Worm (Caenorhabditis elegans) whole organism, midembryonic: ENCODE data around the gene ZK84.1.
"Not testable (repeated sequence)": the region's sequence is repeated elsewhere in the genome, so short reads cannot be mapped to it uniquely, and the experiment has no call there.

Source experiments
- T22C8.4 ChIP-seq: fragments of 200-800 bp; sonication (Bioruptor generic); IDR thresholded peaks from 2 replicates; pipeline ENCODE4 v1.3.6; 2022; ENCODE audit warnings: missing genetic modification characterization, missing compliant biosample characterization
- cog-1 ChIP-seq: sonication (generic microtip); optimal IDR thresholded peaks from 2 replicates; lab custom pipeline; 2016; ENCODE audit warnings: missing genetic modification characterization, missing compliant biosample characterization
- flt-1 ChIP-seq: fragments of 200-800 bp; sonication (Bioruptor generic); IDR thresholded peaks from 2 replicates; pipeline ENCODE4 v1.3.6; 2022; ENCODE audit warnings: missing genetic modification characterization, missing compliant biosample characterization
- klf-2 ChIP-seq: fragments of 200-800 bp; sonication (Bioruptor generic); conservative IDR thresholded peaks from 2 replicates; pipeline ENCODE4 v1.3.6; 2022; ENCODE audit warnings: missing genetic modification reagents, missing genetic modification characterization, missing compliant biosample characterization
- med-1 ChIP-seq: sonication (generic microtip); optimal IDR thresholded peaks from 2 replicates; lab custom pipeline; 2017; ENCODE audit warnings: missing genetic modification characterization, mild to moderate bottlenecking, missing compliant biosample characterization, antibody characterized with exemption, missing genetic modification reagents; ENCODE audit not compliant: insufficient read depth
- ref-1 ChIP-seq: fragments of 200-800 bp; sonication (Bioruptor generic); conservative IDR thresholded peaks from 2 replicates; pipeline ENCODE4 v1.3.6; 2022; ENCODE audit warnings: missing genetic modification reagents, missing genetic modification characterization, missing compliant biosample characterization
- tab-1 ChIP-seq: fragments of 200-800 bp; sonication (Bioruptor generic); IDR thresholded peaks from 2 replicates; pipeline ENCODE4 v1.3.6; 2022; ENCODE audit warnings: missing genetic modification characterization, missing compliant biosample characterization
- ztf-23 ChIP-seq: fragments of 200-800 bp; sonication (Bioruptor generic); IDR thresholded peaks from 2 replicates; pipeline ENCODE4 v1.3.6; 2022; ENCODE audit warnings: missing genetic modification reagents, missing genetic modification characterization, missing compliant biosample characterization
- ztf-29 ChIP-seq: fragments of 200-800 bp; sonication (Bioruptor generic); IDR thresholded peaks from 2 replicates; pipeline ENCODE4 v1.3.6; 2022; ENCODE audit warnings: missing genetic modification reagents, missing genetic modification characterization, missing compliant biosample characterization

Gene ZK84.1

ce11 chrII:6020353-6020752, at the start of gene ZK84.1:
ZK84.1 (plus strand) TSS chrII:6020653.
- TF ChIP-seq cog-1: no peak
- TF ChIP-seq tab-1 (GFP tag; lab: Robert Waterston, UW): no peak

ce11 chrII:5974878-5975277, 45.6 kb upstream of the ZK84.1 start, which contains the start of gene B0034.5:
B0034.5 (minus strand) TSS chrII:5974978.
- TF ChIP-seq T22C8.4 (GFP tag; lab: Robert Waterston, UW): no peak
- no peak for TF ChIP-seq tab-1 (GFP tag; lab: Robert Waterston, UW)
- no peak for TF ChIP-seq flt-1 (GFP tag; lab: Robert Waterston, UW)
- TF ChIP-seq ztf-29 (GFP tag; lab: Robert Waterston, UW): no peak
- TF ChIP-seq cog-1: no peak
- no peak for TF ChIP-seq med-1 (GFP tag; lab: Kevin White, UChicago)
- TF ChIP-seq ztf-23 (GFP tag; lab: Robert Waterston, UW): no peak
- no peak for TF ChIP-seq ref-1

DNA sequence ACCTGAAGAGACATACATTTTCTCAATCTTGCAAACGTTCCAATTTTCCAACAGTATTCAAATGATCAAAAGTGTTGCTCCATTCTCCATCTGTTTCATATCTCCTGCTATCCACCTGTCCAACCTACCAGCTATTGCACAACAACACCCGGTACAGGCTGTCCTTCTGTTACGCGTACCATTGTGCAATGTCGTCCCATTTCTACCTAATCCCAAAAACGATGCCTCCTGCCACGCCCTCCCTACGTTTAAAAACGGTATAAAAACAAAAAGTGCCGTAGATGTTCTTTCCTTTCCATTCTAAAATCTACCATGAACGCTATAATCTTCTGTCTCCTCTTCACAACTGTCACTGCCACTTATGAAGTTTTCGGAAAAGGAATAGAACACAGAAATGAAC, 32.2 kb upstream of the ZK84.1 start, which contains the start of gene ins-2:
Gene ins-2, plus strand, starts transcription at position 301 of the 400 bp plus-strand sequence.
- TF ChIP-seq flt-1 (GFP tag; lab: Robert Waterston, UW): no peak

- no peak for TF ChIP-seq cog-1
- no peak for TF ChIP-seq ztf-23 (GFP tag; lab: Robert Waterston, UW)
- TF ChIP-seq klf-2: no peak
- TF ChIP-seq tab-1 (GFP tag; lab: Robert Waterston, UW): no peak
- TF ChIP-seq ref-1: no peak
- no peak for TF ChIP-seq T22C8.4 (GFP tag; lab: Robert Waterston, UW)
- TF ChIP-seq ztf-29 (GFP tag; lab: Robert Waterston, UW): no peak
- no peak for TF ChIP-seq flt-1 (GFP tag; lab: Robert Waterston, UW)
- no peak for TF ChIP-seq med-1 (GFP tag; lab: Kevin White, UChicago)
Observed at ce11 chrII:5990668-5991067, 29.8 kb upstream of the ZK84.1 start, which contains the start of gene ins-3. ins-3 (minus strand) TSS chrII:5990768.

DNA sequence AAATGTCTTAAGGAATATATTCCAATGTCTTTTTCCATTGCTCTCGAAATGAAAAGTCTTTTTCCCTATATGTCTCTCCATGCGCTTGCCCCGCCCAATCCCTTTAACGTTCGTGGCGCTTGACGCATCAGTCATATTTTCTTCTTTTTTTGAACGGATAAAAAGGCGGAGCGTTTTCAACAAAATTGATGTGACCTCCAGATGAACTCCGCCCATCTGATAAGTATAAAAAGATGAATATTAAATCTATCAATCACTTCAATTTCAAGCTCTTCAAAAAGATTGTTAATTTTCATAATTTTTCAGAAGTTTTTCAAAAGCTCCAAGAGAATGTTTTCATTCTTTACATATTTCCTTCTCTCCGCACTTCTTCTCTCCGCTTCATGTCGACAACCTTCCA, 24.4 kb upstream of the ZK84.1 start, which contains the start of gene ins-4:
Gene ins-4, plus strand, starts transcription at position 301 of the 400 bp plus-strand sequence.
- no peak for TF ChIP-seq T22C8.4 (GFP tag; lab: Robert Waterston, UW)
- TF ChIP-seq ztf-23 (GFP tag; lab: Robert Waterston, UW): no peak
- TF ChIP-seq med-1 (GFP tag; lab: Kevin White, UChicago): no peak
- TF ChIP-seq ref-1: no peak
- no peak for TF ChIP-seq tab-1 (GFP tag; lab: Robert Waterston, UW)
- no peak for TF ChIP-seq cog-1
- TF ChIP-seq klf-2: no peak
- no peak for TF ChIP-seq ztf-29 (GFP tag; lab: Robert Waterston, UW)
- TF ChIP-seq flt-1 (GFP tag; lab: Robert Waterston, UW): no peak

ce11 chrII:5997257-5997656, 23.2 kb upstream of the ZK84.1 start, which contains the start of gene ins-5:
ins-5 (plus strand) TSS chrII:5997557.
- no peak for TF ChIP-seq tab-1 (GFP tag; lab: Robert Waterston, UW)
- TF ChIP-seq cog-1: no peak
- TF ChIP-seq ztf-29 (GFP tag; lab: Robert Waterston, UW): no peak
- TF ChIP-seq ztf-23 (GFP tag; lab: Robert Waterston, UW): no peak
- no peak for TF ChIP-seq klf-2
- TF ChIP-seq T22C8.4 (GFP tag; lab: Robert Waterston, UW): no peak
- no peak for TF ChIP-seq flt-1 (GFP tag; lab: Robert Waterston, UW)
- no peak for TF ChIP-seq ref-1
- no peak for TF ChIP-seq med-1 (GFP tag; lab: Kevin White, UChicago)

DNA sequence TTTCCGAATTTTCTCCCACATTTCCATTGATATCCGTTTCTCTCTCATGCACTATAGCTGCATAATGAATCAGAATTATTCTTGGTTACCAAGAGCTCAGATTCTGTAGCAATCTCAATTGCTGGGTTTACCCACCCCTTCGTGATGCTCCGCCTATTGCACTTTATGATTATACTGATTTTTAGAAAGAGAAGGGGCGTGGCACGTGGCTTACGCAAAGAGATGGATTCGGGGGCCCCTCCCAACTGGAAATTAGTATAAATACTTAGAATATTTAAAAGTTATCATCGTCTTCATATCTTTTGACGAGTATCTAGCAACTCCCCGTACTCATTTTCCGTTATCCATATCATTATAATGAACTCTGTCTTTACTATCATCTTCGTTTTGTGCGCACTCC, 20.3 kb upstream of the ZK84.1 start, which contains the start of gene ins-6:
Gene ins-6, plus strand, starts transcription at position 301 of the 400 bp plus-strand sequence.
- TF ChIP-seq med-1 (GFP tag; lab: Kevin White, UChicago): no peak
- no peak for TF ChIP-seq flt-1 (GFP tag; lab: Robert Waterston, UW)
- no peak for TF ChIP-seq ztf-29 (GFP tag; lab: Robert Waterston, UW)
- no peak for TF ChIP-seq T22C8.4 (GFP tag; lab: Robert Waterston, UW)
- no peak for TF ChIP-seq klf-2
- no peak for TF ChIP-seq ref-1
- TF ChIP-seq tab-1 (GFP tag; lab: Robert Waterston, UW): no peak
- no peak for TF ChIP-seq cog-1
- TF ChIP-seq ztf-23 (GFP tag; lab: Robert Waterston, UW): no peak

DNA sequence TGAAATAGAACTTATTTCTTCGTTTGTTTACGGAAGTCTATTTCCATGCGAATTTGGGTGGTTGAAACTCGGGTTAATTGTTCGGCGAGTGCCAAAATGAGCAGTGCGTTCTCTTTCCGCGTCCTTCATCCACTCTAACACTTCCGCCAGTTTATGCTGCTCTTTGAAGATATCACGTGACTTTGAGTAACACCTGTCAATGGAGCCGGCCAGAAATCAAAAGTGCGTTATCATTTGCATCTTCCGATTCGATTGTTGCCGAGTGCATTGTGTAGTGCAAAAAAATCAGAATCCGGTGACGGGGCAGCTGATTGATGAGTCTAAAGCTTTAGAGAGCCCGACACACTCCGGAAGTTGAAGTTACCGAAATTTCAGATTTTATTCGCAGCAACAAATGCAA, 19.4 kb upstream of the ZK84.1 start:
- no peak for TF ChIP-seq med-1 (GFP tag; lab: Kevin White, UChicago)
- TF ChIP-seq T22C8.4 (GFP tag; lab: Robert Waterston, UW): no peak
- no peak for TF ChIP-seq flt-1 (GFP tag; lab: Robert Waterston, UW)
- TF ChIP-seq tab-1 (GFP tag; lab: Robert Waterston, UW): no peak
- no peak for TF ChIP-seq klf-2
- no peak for TF ChIP-seq cog-1
- TF ChIP-seq ztf-29 (GFP tag; lab: Robert Waterston, UW): no peak
- TF ChIP-seq ztf-23 (GFP tag; lab: Robert Waterston, UW): no peak

DNA sequence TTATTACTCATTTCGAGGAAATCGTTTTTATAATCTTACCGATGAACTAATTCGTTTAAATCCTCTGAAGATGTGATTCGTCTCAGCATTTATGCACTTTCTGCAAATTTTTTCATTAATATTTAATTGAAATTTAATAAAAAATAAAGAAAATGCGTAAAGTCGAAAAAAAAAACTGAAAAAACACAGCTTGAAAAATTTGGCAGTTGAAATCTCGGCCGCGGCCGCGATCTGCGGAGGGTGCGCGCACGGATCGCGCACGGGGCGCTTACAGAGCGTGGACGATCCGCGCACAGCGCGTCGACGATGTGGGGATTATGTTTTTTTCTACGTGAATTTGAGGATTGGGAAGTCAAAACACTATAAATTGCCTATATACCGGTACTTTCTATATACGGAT, 11.6 kb upstream of the ZK84.1 start, which contains the start of gene ZK84.4:
Gene ZK84.4, minus strand, starts transcription at position 101 of the 400 bp plus-strand sequence.
- TF ChIP-seq med-1 (GFP tag; lab: Kevin White, UChicago); ztf-29 (GFP tag; lab: Robert Waterston, UW); flt-1 (GFP tag; lab: Robert Waterston, UW): not testable (repeated sequence)

- TF ChIP-seq ztf-29 (GFP tag; lab: Robert Waterston, UW) (no peak), klf-2 (no peak), tab-1 (GFP tag; lab: Robert Waterston, UW) (no peak), T22C8.4 (GFP tag; lab: Robert Waterston, UW) (no peak), ref-1 (no peak), cog-1 (no peak), med-1 (GFP tag; lab: Kevin White, UChicago) (no peak), ztf-23 (GFP tag; lab: Robert Waterston, UW) (no peak), flt-1 (GFP tag; lab: Robert Waterston, UW) (no peak)
Observed at ce11 chrII:6010544-6010943, 9.9 kb upstream of the ZK84.1 start, which contains the start of gene ins-20. ins-20 (plus strand) TSS chrII:6010844.
